Worm (Caenorhabditis elegans) whole organism, L2 larva: Measurements from ENCODE around the gene Y53F4B.19.

Experiments used
- aly-2 ChIP-seq: fragments of 150-350 bp; optimal IDR thresholded peaks from 2 replicates; lab custom pipeline; 2014; ENCODE audit warnings: missing biosample characterization, missing genetic modification characterization
- ama-1 ChIP-seq: fragments of 150-350 bp; optimal IDR thresholded peaks from 2 replicates; lab custom pipeline; 2018; ENCODE audit warnings: inconsistent platforms
- blmp-1 ChIP-seq: sonication (generic microtip); optimal IDR thresholded peaks from 2 replicates; lab custom pipeline; 2017; ENCODE audit warnings: missing genetic modification characterization, mild to moderate bottlenecking, missing compliant biosample characterization, antibody characterized with exemption, moderate library complexity; ENCODE audit not compliant: insufficient read depth
- fos-1 ChIP-seq: fragments of 150-350 bp; optimal IDR thresholded peaks from 2 replicates; lab custom pipeline; 2014; ENCODE audit warnings: missing biosample characterization, missing genetic modification characterization
- gmeb-1 ChIP-seq: fragments of 150-350 bp; optimal IDR thresholded peaks from 2 replicates; lab custom pipeline; 2014; ENCODE audit warnings: missing biosample characterization, missing genetic modification characterization
- lsy-2 ChIP-seq, 2 experiments: fragments of 150-350 bp in 1 of 2; sonication (generic microtip) in 1 of 2; optimal IDR thresholded peaks; 2 replicates each; lab custom pipeline; 2014 to 2017; ENCODE audit warnings: missing biosample characterization in 2 of 2, missing genetic modification characterization in 2 of 2
- nhr-10 ChIP-seq: sonication (generic microtip); optimal IDR thresholded peaks from 2 replicates; lab custom pipeline; 2017; ENCODE audit warnings: missing biosample characterization, missing genetic modification characterization
- nhr-12 ChIP-seq: fragments of 150-350 bp; optimal IDR thresholded peaks from 2 replicates; lab custom pipeline; 2014; ENCODE audit warnings: missing biosample characterization, missing genetic modification characterization
- nhr-129 ChIP-seq: fragments of 150-350 bp; optimal IDR thresholded peaks from 2 replicates; lab custom pipeline; 2014; ENCODE audit warnings: missing biosample characterization, missing genetic modification characterization
- nhr-25 ChIP-seq: fragments of 150-350 bp; sonication (generic microtip); optimal IDR thresholded peaks from 3 replicates; lab custom pipeline; 2014; ENCODE audit warnings: missing biosample characterization, missing genetic modification characterization
- nhr-6 ChIP-seq: fragments of 150-350 bp; optimal IDR thresholded peaks from 2 replicates; lab custom pipeline; 2014; ENCODE audit warnings: missing biosample characterization, missing genetic modification characterization
- nhr-77 ChIP-seq: fragments of 150-350 bp; optimal IDR thresholded peaks from 2 replicates; lab custom pipeline; 2014; ENCODE audit warnings: missing biosample characterization, missing genetic modification characterization
- sem-4 ChIP-seq: fragments of 150-350 bp; optimal IDR thresholded peaks from 2 replicates; lab custom pipeline; 2014; ENCODE audit warnings: missing biosample characterization, missing genetic modification reagents, missing genetic modification characterization
- unc-39 ChIP-seq: fragments of 150-350 bp; optimal IDR thresholded peaks from 2 replicates; lab custom pipeline; 2014; ENCODE audit warnings: missing biosample characterization, missing genetic modification characterization
- unc-55 ChIP-seq: fragments of 150-350 bp; sonication (generic microtip); optimal IDR thresholded peaks from 3 replicates; lab custom pipeline; 2014; ENCODE audit warnings: missing biosample characterization, missing genetic modification reagents, missing genetic modification characterization
- unc-62 ChIP-seq: fragments of 150-350 bp; optimal IDR thresholded peaks from 2 replicates; lab custom pipeline; 2014; ENCODE audit warnings: missing biosample characterization, missing genetic modification reagents, missing genetic modification characterization

Y53F4B.19 gene

ce11 chrII:15124193-15124592 lies 47.5 kb downstream of the Y53F4B.19 start, which contains the start of gene Y53F4B.23:
Gene Y53F4B.23 (plus strand): TSS chrII:15124504.
- no peak for TF ChIP-seq gmeb-1 (tag; lab: Kevin White, UChicago)
- no peak for TF ChIP-seq nhr-77 (tag; lab: Kevin White, UChicago)
- no peak for TF ChIP-seq fos-1 (tag; lab: Kevin White, UChicago)
- TF ChIP-seq nhr-25 (tag; lab: Kevin White, UChicago) = no peak
- TF ChIP-seq nhr-129 (tag; lab: Kevin White, UChicago) = no peak
- no peak for TF ChIP-seq lsy-2 (tag; optimal IDR thresholded peaks at IDR 0.05; lab: Kevin White, UChicago)
- no peak for TF ChIP-seq nhr-6 (tag; lab: Kevin White, UChicago)
- TF ChIP-seq nhr-10 (tag; lab: Kevin White, UChicago) = no peak
- no peak for TF ChIP-seq nhr-12 (tag; lab: Kevin White, UChicago)
- no peak for TF ChIP-seq blmp-1 (tag; lab: Kevin White, UChicago)
- TF ChIP-seq ama-1 (lab: Kevin White, UChicago) = no peak
- TF ChIP-seq unc-39 (tag; lab: Kevin White, UChicago) = no peak
- no peak for TF ChIP-seq unc-55 (GFP tag; lab: Kevin White, UChicago)
- no peak for TF ChIP-seq unc-62 (GFP tag; lab: Kevin White, UChicago)
- TF ChIP-seq sem-4 (tag; lab: Kevin White, UChicago) = no peak
- no peak for TF ChIP-seq aly-2 (tag; lab: Kevin White, UChicago)
